Worm (Caenorhabditis elegans) whole organism, L4 larva: Measurements from ENCODE around the gene F16G10.13.

Experiments
- ceh-28 ChIP-seq: fragments of 150-350 bp; optimal IDR thresholded peaks from 2 replicates; lab custom pipeline; 2014; ENCODE audit warnings: missing biosample characterization, missing genetic modification reagents, missing genetic modification characterization
- ces-1 ChIP-seq: fragments of 150-350 bp; sonication (generic microtip); optimal IDR thresholded peaks from 4 replicates; lab custom pipeline; 2014; ENCODE audit warnings: missing biosample characterization, missing genetic modification reagents, missing genetic modification characterization
- egl-27 ChIP-seq: sonication (generic microtip); optimal IDR thresholded peaks from 3 replicates; lab custom pipeline; 2017; ENCODE audit warnings: missing biosample characterization, missing genetic modification reagents, missing genetic modification characterization
- hlh-30 ChIP-seq: sonication (generic microtip); optimal IDR thresholded peaks from 2 replicates; lab custom pipeline; 2017; ENCODE audit warnings: antibody characterized with exemption, mild to moderate bottlenecking, missing genetic modification characterization, missing compliant biosample characterization; ENCODE audit not compliant: insufficient read depth
- nhr-77 ChIP-seq: fragments of 150-350 bp; optimal IDR thresholded peaks from 2 replicates; lab custom pipeline; 2014; ENCODE audit warnings: missing biosample characterization, missing genetic modification characterization
- pha-4 ChIP-seq, 2 experiments: fragments of 150-350 bp in 1 of 2; fragments of 200-800 bp in 1 of 2; sonication (Bioruptor generic) in 1 of 2; IDR thresholded peaks in 1 of 2; optimal IDR thresholded peaks in 1 of 2; 2 replicates each; pipeline versions ENCODE4 v1.3.6 to Lab custom; 2014 to 2022; ENCODE audit warnings: missing genetic modification characterization in 2 of 2, missing genetic modification reagents in 2 of 2, missing biosample characterization in 1 of 2, missing compliant biosample characterization in 1 of 2
- ztf-11 ChIP-seq: fragments of 150-350 bp; optimal IDR thresholded peaks from 2 replicates; lab custom pipeline; 2014; ENCODE audit warnings: missing biosample characterization, missing genetic modification characterization

- TF ChIP-seq ceh-28 = no peak
- TF ChIP-seq nhr-77 = peak; percentile 67
- TF ChIP-seq pha-4 (GFP tag; IDR thresholded peaks at IDR 0.05; lab: Robert Waterston, UW) = no peak
- no peak for TF ChIP-seq pha-4 (tag; optimal IDR thresholded peaks at IDR 0.05; lab: Kevin White, UChicago)
- no peak for TF ChIP-seq ces-1
- TF ChIP-seq ztf-11 (tag; lab: Kevin White, UChicago) = no peak
- no peak for TF ChIP-seq egl-27 (tag; lab: Kevin White, UChicago)
- TF ChIP-seq hlh-30 (tag; lab: Kevin White, UChicago) = no peak
Measured at ce11 chrII:2415439-2415838, 19.7 kb upstream of the F16G10.13 start, which contains the start of gene fbxa-4.
